Worm (Caenorhabditis elegans): ENCODE results near the gene prp-18.

The prp-18 gene

ce11 chrIV:9849624-9850023, 34.6 kb downstream of the prp-18 start, which contains the start of gene K07F5.8:
Gene K07F5.8 (minus strand): TSS chrIV:9849724.
- TF ChIP-seq ama-1 (optimal IDR thresholded peaks at IDR 0.05) (no peak), snpc-4 (tag; optimal IDR thresholded peaks at IDR 0.05) (no peak), nhr-28 (tag; optimal IDR thresholded peaks at IDR 0.05) (no peak), fos-1 (tag; optimal IDR thresholded peaks at IDR 0.05) (no peak), zag-1 (tag; optimal IDR thresholded peaks at IDR 0.05) (no peak), hmg-11 (tag; optimal IDR thresholded peaks at IDR 0.05) (no peak), unc-62 (GFP tag; optimal IDR thresholded peaks at IDR 0.05) (no peak), unc-39 (tag; optimal IDR thresholded peaks at IDR 0.05) (no peak), nhr-11 (tag; optimal IDR thresholded peaks at IDR 0.05) (no peak), ceh-28 (tag; optimal IDR thresholded peaks at IDR 0.05) (no peak), nhr-43 (tag; optimal IDR thresholded peaks at IDR 0.05; ENCODE audit: poor library complexity, severe bottlenecking) (no peak), mdl-1 (tag; optimal IDR thresholded peaks at IDR 0.05) (no peak), elt-1 (tag; optimal IDR thresholded peaks at IDR 0.05) (no peak), aly-2 (tag; optimal IDR thresholded peaks at IDR 0.05) (no peak), nfya-1 (tag; optimal IDR thresholded peaks at IDR 0.05; ENCODE audit: insufficient read depth) (no peak), nhr-76 (tag; optimal IDR thresholded peaks at IDR 0.05) (no peak)

DNA sequence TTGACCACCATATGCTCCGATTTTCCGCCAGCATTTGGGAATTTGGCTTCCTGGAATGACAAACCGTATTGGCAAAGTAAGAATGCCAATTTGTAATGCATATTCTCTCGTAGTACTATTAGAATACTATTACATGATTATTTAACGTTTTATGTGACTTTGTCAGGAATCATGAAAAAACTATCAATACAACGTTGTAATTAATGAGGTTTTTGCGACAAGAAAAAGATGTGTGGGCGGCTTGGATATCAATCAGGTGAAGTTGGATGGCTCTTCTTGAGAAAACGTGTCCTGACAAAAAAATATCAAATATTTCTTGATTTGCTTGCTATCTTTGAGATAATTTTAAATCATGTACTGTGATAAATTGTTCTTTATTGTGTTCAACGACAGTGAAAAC, 36.1 kb downstream of the prp-18 start, which contains the start of gene K07F5.7:
TSS of gene K07F5.7 (minus strand) at position 101 of the 400 bp plus-strand sequence.
- TF ChIP-seq ceh-28 (tag; optimal IDR thresholded peaks at IDR 0.05) (no peak), fkh-10 (GFP tag; optimal IDR thresholded peaks at IDR 0.05) (no peak), eor-1 (tag; optimal IDR thresholded peaks at IDR 0.05) (no peak)

ce11 chrIV:9846574-9846973, 37.6 kb downstream of the prp-18 start, which contains the start of gene K07F5.6:
Gene K07F5.6 (minus strand): TSS chrIV:9846674.
- TF ChIP-seq pha-4 (tag; optimal IDR thresholded peaks at IDR 0.05) (no peak), mdl-1 (tag; optimal IDR thresholded peaks at IDR 0.05) (no peak), nhr-43 (tag; optimal IDR thresholded peaks at IDR 0.05; ENCODE audit: poor library complexity, severe bottlenecking) (no peak), eor-1 (tag; optimal IDR thresholded peaks at IDR 0.05) (no peak), jun-1 (tag; optimal IDR thresholded peaks at IDR 0.05) (no peak), ceh-16 (tag; optimal IDR thresholded peaks at IDR 0.05) (no peak), lin-39 (tag; optimal IDR thresholded peaks at IDR 0.05) (no peak), skn-1 (tag; optimal IDR thresholded peaks at IDR 0.05) (no peak), tbx-2 (tag; optimal IDR thresholded peaks at IDR 0.05) (no peak), sea-2 (GFP tag; optimal IDR thresholded peaks at IDR 0.05) (no peak)

DNA sequence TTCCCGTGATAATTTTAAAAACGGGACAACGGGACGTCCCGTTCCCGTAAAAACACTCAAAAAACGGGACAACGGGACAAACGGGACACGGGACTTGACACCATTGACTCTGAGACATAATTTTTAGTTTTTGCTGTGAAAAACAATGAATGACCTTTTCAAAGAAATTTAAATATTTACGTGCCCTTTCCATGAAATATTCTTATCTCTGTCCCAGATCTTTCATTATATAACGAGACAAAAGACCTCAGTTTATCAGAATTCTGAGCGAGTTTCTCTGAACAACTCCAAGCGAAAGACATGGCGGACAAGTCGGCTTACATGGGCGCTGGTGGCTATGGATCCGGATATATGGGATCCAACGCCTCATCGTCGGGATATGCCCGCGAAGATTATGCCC, 40.4 kb downstream of the prp-18 start, which contains the start of gene nspd-2:
TSS of gene nspd-2 (plus strand) at position 301 of the 400 bp plus-strand sequence.
- TF ChIP-seq nhr-28 (tag; optimal IDR thresholded peaks at IDR 0.05) (no peak), elt-2 (tag; optimal IDR thresholded peaks at IDR 0.05) (no peak), mml-1 (tag; optimal IDR thresholded peaks at IDR 0.05) (no peak), nhr-12 (tag; optimal IDR thresholded peaks at IDR 0.05) (no peak), nhr-237 (tag; optimal IDR thresholded peaks at IDR 0.05) (no peak), snpc-4 (tag; optimal IDR thresholded peaks at IDR 0.05) (no peak), ama-1 (optimal IDR thresholded peaks at IDR 0.05) (no peak), ZK546.5 (tag; optimal IDR thresholded peaks at IDR 0.05) (no peak), pha-4 (tag; optimal IDR thresholded peaks at IDR 0.05) (no peak), egl-5 (tag; optimal IDR thresholded peaks at IDR 0.05) (no peak), sea-2 (GFP tag; optimal IDR thresholded peaks at IDR 0.05) (no peak), nhr-11 (tag; optimal IDR thresholded peaks at IDR 0.05) (no peak), fkh-10 (GFP tag; optimal IDR thresholded peaks at IDR 0.05) (no peak), nhr-76 (tag; optimal IDR thresholded peaks at IDR 0.05) (no peak), nfya-1 (tag; optimal IDR thresholded peaks at IDR 0.05; ENCODE audit: insufficient read depth) (no peak)

DNA sequence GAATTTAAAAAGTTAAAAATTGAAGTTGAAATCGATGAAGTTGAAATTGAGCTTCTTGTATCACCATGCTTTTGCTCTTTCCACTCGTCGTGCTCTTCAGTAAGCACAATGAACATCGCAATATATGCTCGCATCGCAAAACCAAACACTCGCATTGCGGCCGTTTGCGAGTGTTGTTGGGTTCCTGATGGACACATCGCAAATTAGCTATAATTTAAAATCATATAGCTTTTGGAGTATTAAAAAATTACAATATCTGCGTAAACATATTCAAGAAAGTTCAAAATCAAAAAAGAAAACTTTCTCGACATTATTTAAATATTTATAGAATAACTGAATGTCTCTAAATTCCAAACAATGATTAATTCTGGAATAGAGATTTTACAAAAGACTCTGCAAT, 42.1 kb downstream of the prp-18 start, which contains the start of gene K07F5.17:
TSS of gene K07F5.17 (plus strand) at position 301 of the 400 bp plus-strand sequence.
- no peak for TF ChIP-seq pqm-1 (tag; optimal IDR thresholded peaks at IDR 0.05)
- no peak for TF ChIP-seq sea-2 (GFP tag; optimal IDR thresholded peaks at IDR 0.05)

Measured in whole organism, L3 larva.